Worm (Caenorhabditis elegans): Measurements from ENCODE around the gene T19D12.4.
"Not testable (repeated sequence)": the region's sequence is repeated elsewhere in the genome, so short reads cannot be mapped to it uniquely, and the experiment has no call there.

T19D12.4 gene

DNA sequence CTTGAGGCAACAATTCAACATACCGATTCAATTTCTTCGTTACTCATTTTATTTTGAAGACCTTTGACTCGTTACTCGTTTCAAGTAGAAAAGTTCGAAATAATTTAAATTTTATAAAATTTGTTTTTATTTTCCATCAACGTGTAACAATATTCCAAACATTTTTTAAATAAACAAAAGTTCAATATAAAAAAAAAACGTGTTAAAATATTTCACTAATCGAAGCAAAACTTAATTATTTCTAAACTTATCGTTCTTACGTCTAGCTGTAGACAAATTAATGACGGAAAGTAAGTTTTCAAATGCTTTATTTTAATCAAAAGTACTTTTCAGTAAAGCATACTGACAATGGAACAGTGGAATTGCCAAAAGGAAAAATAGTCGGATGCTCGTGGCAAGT, 3.7 kb upstream of the T19D12.4 start, which contains the start of the genes F54H5.5 and F54H5.2:
Gene F54H5.5, minus strand, starts transcription at position 101 of the 400 bp plus-strand sequence.
Gene F54H5.2, plus strand, starts transcription at position 303 of the 400 bp plus-strand sequence.
- not testable (repeated sequence) for TF ChIP-seq scrt-1 (GFP tag; IDR thresholded peaks at IDR 0.05); tbx-11 (GFP tag; IDR thresholded peaks at IDR 0.05); ceh-36 (tag; optimal IDR thresholded peaks at IDR 0.05)

ce11 chrII:6628397-6628796, 2.5 kb upstream of the T19D12.4 start:
- TF ChIP-seq ceh-36 (tag; optimal IDR thresholded peaks at IDR 0.05) (no peak), ceh-13 (GFP tag; optimal IDR thresholded peaks at IDR 0.05) (no peak), sea-1 (GFP tag; conservative IDR thresholded peaks at IDR 0.05) (no peak), pes-1 (GFP tag; IDR thresholded peaks at IDR 0.05) (no peak), flt-1 (GFP tag; IDR thresholded peaks at IDR 0.05) (no peak), tbx-11 (GFP tag; IDR thresholded peaks at IDR 0.05) (no peak)

- TF ChIP-seq pes-1 (GFP tag; IDR thresholded peaks at IDR 0.05) (no peak), ceh-13 (GFP tag; optimal IDR thresholded peaks at IDR 0.05) (no peak), B0310.2 (tag; optimal IDR thresholded peaks at IDR 0.05) (no peak), scrt-1 (GFP tag; IDR thresholded peaks at IDR 0.05) (no peak), flt-1 (GFP tag; IDR thresholded peaks at IDR 0.05) (no peak), tbx-37 (GFP tag; conservative IDR thresholded peaks at IDR 0.05) (no peak), hmg-4 (GFP tag; optimal IDR thresholded peaks at IDR 0.05) (no peak), ama-1 (optimal IDR thresholded peaks at IDR 0.05) (no peak), tra-4 (tag; optimal IDR thresholded peaks at IDR 0.05) (no peak), tbx-11 (GFP tag; IDR thresholded peaks at IDR 0.05) (no peak), ets-7 (tag; optimal IDR thresholded peaks at IDR 0.05) (no peak)
These were observed 1.1 kb upstream of the T19D12.4 start for ce11 chrII:6629775-6630174.

DNA sequence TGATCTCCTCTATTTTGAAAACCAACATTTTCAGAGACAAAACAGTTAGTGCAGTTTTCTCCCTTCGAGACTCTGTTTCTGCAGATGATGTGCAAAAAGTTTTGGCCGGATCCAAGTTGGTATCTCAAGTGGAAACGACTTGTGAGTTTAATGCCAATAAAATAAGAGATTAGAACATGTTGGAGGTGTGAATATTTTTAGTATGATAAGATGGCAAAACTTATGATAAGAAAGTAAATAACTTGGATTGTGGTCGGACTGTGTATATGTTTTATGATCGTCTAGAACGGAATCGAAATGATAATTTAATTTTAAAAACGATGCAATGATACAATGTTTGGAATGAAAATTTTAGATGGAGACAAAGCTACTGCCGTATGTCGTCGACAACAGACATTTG, 1.1 kb downstream of the T19D12.4 start:
- TF ChIP-seq ets-7 (tag; optimal IDR thresholded peaks at IDR 0.05) (no peak), tbx-11 (GFP tag; IDR thresholded peaks at IDR 0.05) (no peak), hmbx-1 (tag; optimal IDR thresholded peaks at IDR 0.05) (no peak)

DNA sequence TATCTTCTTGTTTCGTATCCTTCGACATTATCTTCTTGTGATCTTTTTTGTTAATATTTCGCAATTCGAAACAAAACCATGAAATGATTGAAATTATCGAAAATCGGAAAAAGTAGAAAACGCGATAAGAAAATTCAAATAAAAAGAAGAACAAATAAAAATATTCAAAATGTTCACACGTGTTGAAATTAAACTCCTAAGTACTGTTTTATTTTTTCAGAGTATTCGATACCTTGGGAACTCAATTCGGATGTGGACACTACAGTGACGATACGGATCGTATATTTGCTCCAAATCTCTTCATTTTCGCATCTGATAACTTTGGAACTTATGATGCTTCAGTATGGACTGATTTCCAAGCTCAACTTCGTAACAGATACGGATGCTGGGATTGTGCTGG, 5.2 kb downstream of the T19D12.4 start, which contains the start of gene T19D12.5:
Gene T19D12.5, minus strand, starts transcription at position 101 of the 400 bp plus-strand sequence.
- TF ChIP-seq aly-1 (tag; optimal IDR thresholded peaks at IDR 0.05) (no peak), ceh-13 (GFP tag; optimal IDR thresholded peaks at IDR 0.05) (no peak), scrt-1 (GFP tag; IDR thresholded peaks at IDR 0.05) (no peak), ceh-36 (tag; optimal IDR thresholded peaks at IDR 0.05) (no peak), tra-4 (tag; optimal IDR thresholded peaks at IDR 0.05) (no peak), hmg-4 (GFP tag; optimal IDR thresholded peaks at IDR 0.05) (no peak), tbx-37 (GFP tag; conservative IDR thresholded peaks at IDR 0.05) (no peak), ama-1 (optimal IDR thresholded peaks at IDR 0.05) (no peak), tbx-11 (GFP tag; IDR thresholded peaks at IDR 0.05) (no peak), B0310.2 (tag; optimal IDR thresholded peaks at IDR 0.05) (no peak), flt-1 (GFP tag; IDR thresholded peaks at IDR 0.05) (no peak), hmbx-1 (tag; optimal IDR thresholded peaks at IDR 0.05) (no peak), ets-7 (tag; optimal IDR thresholded peaks at IDR 0.05) (no peak)

DNA sequence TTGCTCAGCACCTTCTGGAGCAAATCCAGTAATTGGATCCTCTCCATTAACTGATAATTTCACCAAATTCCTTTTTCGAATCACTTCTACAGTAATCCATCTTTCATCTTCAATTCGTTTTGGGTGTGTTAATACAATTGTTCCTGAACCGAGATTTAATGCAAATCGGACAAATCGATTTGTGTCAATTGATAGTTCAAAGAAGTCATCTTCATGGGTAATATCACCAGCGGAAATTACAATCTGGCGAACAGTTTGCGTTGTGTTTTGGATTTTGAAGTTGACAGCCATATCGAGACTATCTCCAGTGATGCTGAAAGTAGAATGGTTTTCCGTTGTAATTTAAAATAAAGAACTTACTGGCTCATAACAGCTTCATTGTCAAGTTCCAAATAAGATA, 6.9 kb downstream of the T19D12.4 start:
- TF ChIP-seq hmbx-1 (tag; optimal IDR thresholded peaks at IDR 0.05) (no peak), sea-1 (GFP tag; conservative IDR thresholded peaks at IDR 0.05) (no peak), ama-1 (optimal IDR thresholded peaks at IDR 0.05) (no peak), ceh-36 (tag; optimal IDR thresholded peaks at IDR 0.05) (no peak), scrt-1 (GFP tag; IDR thresholded peaks at IDR 0.05) (no peak), flt-1 (GFP tag; IDR thresholded peaks at IDR 0.05) (no peak), tra-4 (tag; optimal IDR thresholded peaks at IDR 0.05) (no peak), tbx-37 (GFP tag; conservative IDR thresholded peaks at IDR 0.05) (no peak), pes-1 (GFP tag; IDR thresholded peaks at IDR 0.05) (no peak), hnd-1 (tag; optimal IDR thresholded peaks at IDR 0.05) (no peak), B0310.2 (tag; optimal IDR thresholded peaks at IDR 0.05) (no peak), tbx-11 (GFP tag; IDR thresholded peaks at IDR 0.05) (no peak), aly-1 (tag; optimal IDR thresholded peaks at IDR 0.05) (no peak), ets-7 (tag; optimal IDR thresholded peaks at IDR 0.05) (no peak), hmg-4 (GFP tag; optimal IDR thresholded peaks at IDR 0.05) (no peak), F13C5.2 (tag; optimal IDR thresholded peaks at IDR 0.05) (no peak), ceh-13 (GFP tag; optimal IDR thresholded peaks at IDR 0.05) (no peak)

DNA sequence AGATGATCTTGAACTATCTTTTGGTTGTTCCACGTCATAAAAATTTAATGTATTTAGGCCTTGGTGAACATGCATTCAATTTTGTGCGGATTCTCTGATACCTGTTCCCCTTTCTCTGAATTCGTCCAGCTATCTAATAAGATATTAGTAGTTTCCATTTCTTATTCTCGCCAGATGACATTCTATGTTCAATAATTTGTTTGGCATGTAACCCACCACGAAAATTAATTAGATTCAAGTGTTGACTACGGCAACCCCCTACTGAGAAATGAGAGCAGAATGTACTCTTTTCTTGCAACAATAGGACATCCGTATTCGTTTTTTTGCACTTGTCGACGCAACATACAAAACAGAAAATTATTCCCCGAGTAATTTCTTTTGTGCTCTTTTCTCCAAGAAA, 11.3 kb downstream of the T19D12.4 start:
- no peak for TF ChIP-seq ama-1 (optimal IDR thresholded peaks at IDR 0.05)
- no peak for TF ChIP-seq sea-1 (GFP tag; conservative IDR thresholded peaks at IDR 0.05)
- TF ChIP-seq scrt-1 (GFP tag; IDR thresholded peaks at IDR 0.05): no peak
- no peak for TF ChIP-seq tbx-11 (GFP tag; IDR thresholded peaks at IDR 0.05)
- TF ChIP-seq aly-1 (tag; optimal IDR thresholded peaks at IDR 0.05): no peak
- TF ChIP-seq hmbx-1 (tag; optimal IDR thresholded peaks at IDR 0.05): no peak
- no peak for TF ChIP-seq F13C5.2 (tag; optimal IDR thresholded peaks at IDR 0.05)
- TF ChIP-seq B0310.2 (tag; optimal IDR thresholded peaks at IDR 0.05): no peak
- no peak for TF ChIP-seq flt-1 (GFP tag; IDR thresholded peaks at IDR 0.05)
- no peak for TF ChIP-seq hmg-4 (GFP tag; optimal IDR thresholded peaks at IDR 0.05)
- no peak for TF ChIP-seq pes-1 (GFP tag; IDR thresholded peaks at IDR 0.05)
- TF ChIP-seq hnd-1 (tag; optimal IDR thresholded peaks at IDR 0.05): no peak
- TF ChIP-seq ceh-36 (tag; optimal IDR thresholded peaks at IDR 0.05): no peak
- TF ChIP-seq ets-7 (tag; optimal IDR thresholded peaks at IDR 0.05): no peak
- no peak for TF ChIP-seq ceh-13 (GFP tag; optimal IDR thresholded peaks at IDR 0.05)
- TF ChIP-seq tbx-37 (GFP tag; conservative IDR thresholded peaks at IDR 0.05): no peak
- no peak for TF ChIP-seq tra-4 (tag; optimal IDR thresholded peaks at IDR 0.05)

DNA sequence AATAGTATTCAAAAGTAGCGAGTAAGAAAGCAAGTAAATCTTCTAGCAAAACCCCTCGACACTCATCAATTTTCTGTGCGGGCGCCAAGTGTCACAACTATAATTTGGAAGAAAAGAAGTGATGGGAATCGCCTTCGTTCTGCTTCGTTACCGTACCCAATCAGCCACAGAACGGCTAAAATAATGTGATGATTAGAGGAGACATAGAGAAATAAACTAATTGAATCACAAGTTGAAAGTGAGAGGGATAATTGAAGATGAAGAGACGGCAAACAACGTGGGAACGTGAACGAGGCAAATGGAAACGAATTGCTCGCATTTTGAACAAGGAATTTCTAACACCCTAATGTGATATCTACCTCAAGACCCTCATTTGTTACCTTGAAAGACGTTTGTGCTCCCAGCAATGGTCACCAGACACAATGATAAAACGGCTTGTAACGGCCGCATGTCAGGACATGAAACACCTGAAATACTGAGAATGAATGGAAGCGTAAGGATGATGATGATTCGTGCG, 11.8 kb downstream of the T19D12.4 start, which contains the start of gene T19D12.6:
Gene T19D12.6, minus strand, starts transcription at position 467 of the 517 bp plus-strand sequence.
- TF ChIP-seq ceh-13 (GFP tag; optimal IDR thresholded peaks at IDR 0.05) (no peak), aly-1 (tag; optimal IDR thresholded peaks at IDR 0.05) (no peak), ceh-36 (tag; optimal IDR thresholded peaks at IDR 0.05) (no peak), sea-1 (GFP tag; conservative IDR thresholded peaks at IDR 0.05) (no peak), ets-7 (tag; optimal IDR thresholded peaks at IDR 0.05) (no peak), tra-4 (tag; optimal IDR thresholded peaks at IDR 0.05) (no peak), scrt-1 (GFP tag; IDR thresholded peaks at IDR 0.05) (no peak), flt-1 (GFP tag; IDR thresholded peaks at IDR 0.05) (no peak)
